Fruit fly (Drosophila melanogaster) whole organism, embryonic: ENCODE data around the gene CG9150.

ENCODE experiments used
- Awh ChIP-seq: fragments of 200-800 bp; sonication (Bioruptor generic); IDR thresholded peaks from 2 replicates; pipeline ENCODE4, ENCODE4 v1.3.6; 2022; ENCODE audit warnings: missing biosample characterization, missing genetic modification characterization
- BEAF-32 ChIP-seq: fragments of 200-800 bp; sonication (Bioruptor generic); optimal IDR thresholded peaks from 3 replicates; lab custom pipeline; 2017; ENCODE audit warnings: missing biosample characterization, missing genetic modification characterization, mild to moderate bottlenecking, moderate library complexity, missing genetic modification reagents
- BtbVII ChIP-seq: fragments of 200-800 bp; sonication (Bioruptor generic); optimal IDR thresholded peaks from 3 replicates; lab custom pipeline; 2017; ENCODE audit warnings: missing biosample characterization, mild to moderate bottlenecking, missing genetic modification characterization
- C15 ChIP-seq: fragments of 200-800 bp; sonication (Bioruptor generic); IDR thresholded peaks from 3 replicates; pipeline ENCODE4 v1.3.6; 2022; ENCODE audit warnings: missing biosample characterization, missing genetic modification characterization
- CG11456 ChIP-seq: fragments of 200-800 bp; sonication (Bioruptor generic); IDR thresholded peaks from 3 replicates; pipeline ENCODE4 v1.3.6; 2022; ENCODE audit warnings: missing biosample characterization, missing genetic modification characterization
- CG12104 ChIP-seq: fragments of 200-800 bp; sonication (Bioruptor generic); optimal IDR thresholded peaks from 3 replicates; lab custom pipeline; 2016; ENCODE audit warnings: missing biosample characterization, missing genetic modification characterization
- CG12744 ChIP-seq: fragments of 200-800 bp; sonication (Bioruptor generic); optimal IDR thresholded peaks from 2 replicates; lab custom pipeline; 2016; ENCODE audit warnings: missing biosample characterization, missing genetic modification characterization
- CG13123 ChIP-seq: fragments of 200-800 bp; sonication (Bioruptor generic); optimal IDR thresholded peaks from 2 replicates; lab custom pipeline; 2016; ENCODE audit warnings: missing biosample characterization, missing genetic modification characterization
- CG15514 ChIP-seq: fragments of 200-800 bp; sonication (Bioruptor generic); optimal IDR thresholded peaks from 3 replicates; lab custom pipeline; 2017; ENCODE audit warnings: missing biosample characterization, missing genetic modification characterization, mild to moderate bottlenecking, moderate library complexity, missing genetic modification reagents
- CG17385 ChIP-seq: fragments of 200-800 bp; sonication (Bioruptor generic); optimal IDR thresholded peaks from 3 replicates; lab custom pipeline; 2018; ENCODE audit warnings: missing biosample characterization, mild to moderate bottlenecking, missing genetic modification characterization
- CG2712 ChIP-seq: fragments of 200-800 bp; optimal IDR thresholded peaks from 3 replicates; lab custom pipeline; 2019; ENCODE audit warnings: missing biosample characterization, mild to moderate bottlenecking, missing genetic modification characterization, moderate library complexity
- CG31365 ChIP-seq: fragments of 200-800 bp; sonication (Bioruptor generic); optimal IDR thresholded peaks from 2 replicates; lab custom pipeline; 2018; ENCODE audit warnings: missing biosample characterization, mild to moderate bottlenecking, missing genetic modification characterization
- CG34224 ChIP-seq: fragments of 200-800 bp; sonication (Bioruptor generic); IDR thresholded peaks from 3 replicates; pipeline ENCODE4 v1.3.6; 2022; ENCODE audit warnings: missing biosample characterization, missing genetic modification characterization; ENCODE audit not compliant: partially characterized antibody
- CG34422 ChIP-seq: fragments of 200-800 bp; sonication (Bioruptor generic); IDR thresholded peaks from 3 replicates; pipeline ENCODE4 v1.3.6; 2022; ENCODE audit warnings: missing biosample characterization, missing genetic modification characterization
- CG3847 ChIP-seq: fragments of 200-800 bp; sonication (Bioruptor generic); IDR thresholded peaks from 2 replicates; pipeline ENCODE4 v1.3.6; 2022; ENCODE audit warnings: missing biosample characterization, missing genetic modification characterization
- CG42726 ChIP-seq: fragments of 200-800 bp; sonication (Bioruptor generic); IDR thresholded peaks from 2 replicates; pipeline ENCODE4 v1.3.6; 2022; ENCODE audit warnings: missing biosample characterization, missing genetic modification characterization; ENCODE audit not compliant: partially characterized antibody
- CG43689 ChIP-seq: fragments of 200-800 bp; sonication (Bioruptor generic); IDR thresholded peaks from 2 replicates; pipeline ENCODE4 v1.3.6; 2022; ENCODE audit warnings: missing biosample characterization, missing genetic modification characterization
- CG5180 ChIP-seq: fragments of 200-800 bp; sonication (Bioruptor generic); optimal IDR thresholded peaks from 3 replicates; lab custom pipeline; 2017; ENCODE audit warnings: missing biosample characterization, missing genetic modification characterization, mild to moderate bottlenecking, moderate library complexity, missing genetic modification reagents
- CG6254 ChIP-seq: fragments of 200-800 bp; sonication (Bioruptor generic); optimal IDR thresholded peaks from 3 replicates; lab custom pipeline; 2017; ENCODE audit warnings: mild to moderate bottlenecking, missing biosample characterization, missing genetic modification reagents, missing genetic modification characterization
- CG6791 ChIP-seq: fragments of 200-800 bp; sonication (Bioruptor generic); IDR thresholded peaks from 3 replicates; pipeline ENCODE4 v1.3.6; 2022; ENCODE audit warnings: missing biosample characterization, missing genetic modification characterization; ENCODE audit not compliant: partially characterized antibody
- CG9437 ChIP-seq: fragments of 200-800 bp; sonication (Bioruptor generic); optimal IDR thresholded peaks from 2 replicates; lab custom pipeline; 2018; ENCODE audit warnings: missing biosample characterization, mild to moderate bottlenecking, missing genetic modification characterization
- CG9797 ChIP-seq: fragments of 200-800 bp; sonication (Bioruptor generic); optimal IDR thresholded peaks from 3 replicates; lab custom pipeline; 2018; ENCODE audit warnings: missing biosample characterization, mild to moderate bottlenecking, missing genetic modification characterization
- CG9817 ChIP-seq: fragments of 200-800 bp; sonication (Bioruptor generic); optimal IDR thresholded peaks from 2 replicates; lab custom pipeline; 2018; ENCODE audit warnings: missing biosample characterization, mild to moderate bottlenecking, missing genetic modification characterization, moderate library complexity
- Dp ChIP-seq: fragments of 200-800 bp; sonication (Bioruptor generic); optimal IDR thresholded peaks from 2 replicates; lab custom pipeline; 2018; ENCODE audit warnings: missing biosample characterization, mild to moderate bottlenecking, missing genetic modification characterization, moderate library complexity
- H2.0 ChIP-seq: fragments of 200-800 bp; sonication (Bioruptor generic); IDR thresholded peaks from 2 replicates; pipeline ENCODE4 v1.3.6; 2022; ENCODE audit warnings: missing biosample characterization, missing genetic modification characterization
- HHEX ChIP-seq: fragments of 200-800 bp; sonication (Bioruptor generic); optimal IDR thresholded peaks from 3 replicates; lab custom pipeline; 2017; ENCODE audit warnings: missing biosample characterization, mild to moderate bottlenecking, missing genetic modification characterization, missing genetic modification reagents
- NFAT ChIP-seq: fragments of 200-800 bp; sonication (Bioruptor generic); IDR thresholded peaks from 2 replicates; pipeline ENCODE4 v1.3.6; 2022; ENCODE audit warnings: missing biosample characterization, missing genetic modification characterization
- Poxn ChIP-seq: fragments of 200-800 bp; sonication (Bioruptor generic); IDR thresholded peaks from 2 replicates; pipeline ENCODE4 v1.3.6; 2022; ENCODE audit warnings: missing biosample characterization, missing genetic modification characterization
- Usf ChIP-seq: fragments of 200-800 bp; sonication (Bioruptor generic); optimal IDR thresholded peaks from 2 replicates; lab custom pipeline; 2017; ENCODE audit warnings: missing genotype, missing biosample characterization, missing genetic modification characterization
- Xrp1 ChIP-seq: fragments of 200-800 bp; sonication (Bioruptor generic); IDR thresholded peaks from 2 replicates; pipeline ENCODE4 v1.3.6; 2022; ENCODE audit warnings: missing biosample characterization, missing genetic modification characterization
- ap ChIP-seq: fragments of 200-800 bp; sonication (Bioruptor generic); IDR thresholded peaks from 2 replicates; pipeline ENCODE4 v1.3.6; 2022; ENCODE audit warnings: missing biosample characterization, missing genetic modification characterization
- ara ChIP-seq: fragments of 200-800 bp; sonication (Bioruptor generic); IDR thresholded peaks from 2 replicates; pipeline ENCODE4 v1.3.6; 2022; ENCODE audit warnings: missing biosample characterization, missing genetic modification characterization
- bigmax ChIP-seq: fragments of 200-800 bp; sonication (Bioruptor generic); optimal IDR thresholded peaks from 2 replicates; lab custom pipeline; 2018; ENCODE audit warnings: missing biosample characterization, mild to moderate bottlenecking, missing genetic modification characterization
- dm ChIP-seq: fragments of 200-800 bp; sonication (Bioruptor generic); optimal IDR thresholded peaks from 3 replicates; lab custom pipeline; 2016; ENCODE audit warnings: missing biosample characterization, missing genetic modification characterization
- fru ChIP-seq: fragments of >200 bp; optimal IDR thresholded peaks from 2 replicates; lab custom pipeline; 2017
- ftz-f1 ChIP-seq: fragments of 200-800 bp; sonication (Bioruptor generic); optimal IDR thresholded peaks from 2 replicates; lab custom pipeline; 2016; ENCODE audit warnings: missing biosample characterization, missing genetic modification characterization
- gce ChIP-seq: fragments of 200-800 bp; sonication (Bioruptor generic); IDR thresholded peaks from 3 replicates; pipeline ENCODE4 v1.3.6; 2022; ENCODE audit warnings: missing biosample characterization, missing genetic modification characterization
- gem ChIP-seq: fragments of 200-800 bp; sonication (Bioruptor generic); optimal IDR thresholded peaks from 2 replicates; lab custom pipeline; 2019; ENCODE audit warnings: missing biosample characterization, mild to moderate bottlenecking, missing genetic modification characterization, moderate library complexity
- gfzf ChIP-seq: fragments of 200-800 bp; sonication (Bioruptor generic); optimal IDR thresholded peaks from 2 replicates; lab custom pipeline; 2016; ENCODE audit warnings: missing biosample characterization, mild to moderate bottlenecking, missing genetic modification characterization, moderate library complexity
- hth ChIP-seq: fragments of >200 bp; optimal IDR thresholded peaks from 2 replicates; lab custom pipeline; 2017; ENCODE audit warnings: inconsistent platforms
- lola ChIP-seq, 3 experiments: fragments of >200 bp in 2 of 3; fragments of 200-800 bp in 1 of 3; sonication (Bioruptor generic) in 1 of 3; optimal IDR thresholded peaks; 2 replicates each; lab custom pipeline; 2017 to 2019; ENCODE audit warnings: missing biosample characterization in 3 of 3, missing genetic modification characterization in 3 of 3, mild to moderate bottlenecking in 1 of 3, moderate library complexity in 1 of 3
- p53 ChIP-seq: fragments of 200-800 bp; sonication (Bioruptor generic); optimal IDR thresholded peaks from 2 replicates; lab custom pipeline; 2016; ENCODE audit warnings: missing biosample characterization, missing genetic modification characterization
- pb ChIP-seq: fragments of 200-800 bp; sonication (Bioruptor generic); optimal IDR thresholded peaks from 3 replicates; lab custom pipeline; 2016; ENCODE audit warnings: missing biosample characterization, missing genetic modification characterization
- pnt ChIP-seq: fragments of 200-800 bp; sonication (Bioruptor generic); optimal IDR thresholded peaks from 3 replicates; lab custom pipeline; 2016; ENCODE audit warnings: missing biosample characterization, missing genetic modification characterization
- ranshi ChIP-seq: fragments of 200-800 bp; sonication (Bioruptor generic); IDR thresholded peaks from 2 replicates; pipeline ENCODE4 v1.3.6; 2022; ENCODE audit warnings: missing biosample characterization, missing genetic modification characterization
- shn ChIP-seq: fragments of 200-800 bp; sonication (Bioruptor generic); optimal IDR thresholded peaks from 3 replicates; lab custom pipeline; 2016; ENCODE audit warnings: missing biosample characterization, missing genetic modification characterization
- sqz ChIP-seq: fragments of 200-800 bp; sonication (Bioruptor generic); optimal IDR thresholded peaks from 3 replicates; lab custom pipeline; 2018; ENCODE audit warnings: missing biosample characterization, mild to moderate bottlenecking, missing genetic modification characterization
- stwl ChIP-seq: fragments of 200-800 bp; sonication (Bioruptor generic); optimal IDR thresholded peaks from 3 replicates; lab custom pipeline; 2018; ENCODE audit warnings: missing biosample characterization, mild to moderate bottlenecking, missing genetic modification characterization, moderate library complexity
- vnd ChIP-seq: fragments of 200-800 bp; sonication (Bioruptor generic); IDR thresholded peaks from 3 replicates; pipeline ENCODE4 v1.3.6; 2022; ENCODE audit warnings: missing biosample characterization, missing genetic modification characterization; ENCODE audit not compliant: partially characterized antibody
- zfh1 ChIP-seq: fragments of 200-800 bp; sonication (Bioruptor generic); IDR thresholded peaks from 3 replicates; pipeline ENCODE4 v1.3.6; 2022; ENCODE audit warnings: missing biosample characterization, missing genetic modification characterization
- zfh2 ChIP-seq: fragments of 200-800 bp; sonication (Bioruptor generic); optimal IDR thresholded peaks from 2 replicates; lab custom pipeline; 2016; ENCODE audit warnings: missing biosample characterization, missing genetic modification characterization

CG9150 gene

dm6 chr2L:6024345-6024907 lies 44.0 kb downstream of the CG9150 start, which contains the start of gene CG9107:
CG9107 (minus strand) TSS chr2L:6024539.
- no peak for TF ChIP-seq gce (GFP tag; lab: Robert Waterston, UW)
- TF ChIP-seq CG42726: no peak
- no peak for TF ChIP-seq CG43689
- TF ChIP-seq CG11456 (GFP tag; lab: Robert Waterston, UW): no peak
- TF ChIP-seq BtbVII: no peak
- TF ChIP-seq CG9437: peak; percentile 90
- TF ChIP-seq CG34422: 0 out of 3 replicates have a peak, but pooled peaks have one; percentile 38
- TF ChIP-seq CG9817 (tag; lab: Kevin White, UChicago): no peak
- no peak for TF ChIP-seq vnd (GFP tag; lab: Robert Waterston, UW)
- TF ChIP-seq Xrp1 (GFP tag; lab: Robert Waterston, UW): 0 out of 2 replicates have a peak, but pooled peaks have one; percentile 31
- TF ChIP-seq CG6791 (GFP tag; lab: Robert Waterston, UW): no peak
- TF ChIP-seq zfh1 (GFP tag; lab: Robert Waterston, UW): no peak
- TF ChIP-seq sqz: no peak
- no peak for TF ChIP-seq NFAT
- TF ChIP-seq hth (lab: Kevin White, UChicago): no peak
- TF ChIP-seq CG31365 (tag; lab: Kevin White, UChicago): no peak
- TF ChIP-seq Usf: no peak
- no peak for TF ChIP-seq fru (lab: Kevin White, UChicago)
- TF ChIP-seq CG13123: no peak
- TF ChIP-seq lola (GFP tag; optimal IDR thresholded peaks at IDR 0.05; lab: Kevin White, UChicago): no peak
- TF ChIP-seq bigmax (GFP tag; lab: Kevin White, UChicago): no peak
- no peak for TF ChIP-seq pnt (GFP tag; lab: Kevin White, UChicago)
- TF ChIP-seq stwl (tag; lab: Kevin White, UChicago): peak; percentile 81
- no peak for TF ChIP-seq ara (GFP tag; lab: Robert Waterston, UW)
- no peak for TF ChIP-seq Poxn (GFP tag; lab: Robert Waterston, UW)
- TF ChIP-seq CG2712 (tag; lab: Kevin White, UChicago): peak; percentile 6
- no peak for TF ChIP-seq CG12744
- TF ChIP-seq zfh2: no peak
- TF ChIP-seq CG12104 (GFP tag; lab: Kevin White, UChicago): no peak
- peak; percentile 92 for TF ChIP-seq Dp
- no peak for TF ChIP-seq C15 (GFP tag; lab: Robert Waterston, UW)
- no peak for TF ChIP-seq ftz-f1 (GFP tag; lab: Kevin White, UChicago)
- peak; percentile 10 for TF ChIP-seq BEAF-32 (GFP tag; lab: Kevin White, UChicago)
- TF ChIP-seq pb (GFP tag; lab: Kevin White, UChicago): no peak
- TF ChIP-seq ap (GFP tag; lab: Robert Waterston, UW): no peak
- no peak for TF ChIP-seq Awh (GFP tag; lab: Robert Waterston, UW)
- peak; percentile 24; the same call in 1 of the 2 replicates for TF ChIP-seq CG3847 (GFP tag; lab: Robert Waterston, UW)
- TF ChIP-seq H2.0: no peak
- TF ChIP-seq shn (GFP tag; lab: Kevin White, UChicago): no peak
- no peak for TF ChIP-seq gem (tag; lab: Kevin White, UChicago)
- TF ChIP-seq CG17385 (GFP tag; lab: Kevin White, UChicago): no peak
- peak; percentile 39 for TF ChIP-seq CG15514 (GFP tag; lab: Kevin White, UChicago)
- 0 out of 3 replicates have a peak, but pooled peaks have one; percentile 16 for TF ChIP-seq CG34224
- no peak for TF ChIP-seq p53
- peak; percentile 92 for TF ChIP-seq dm (GFP tag; lab: Kevin White, UChicago)
- peak; percentile 89 for TF ChIP-seq CG9797
- TF ChIP-seq HHEX: no peak
- TF ChIP-seq gfzf (GFP tag; lab: Kevin White, UChicago): peak; percentile 86
- no peak for TF ChIP-seq CG5180 (GFP tag; lab: Kevin White, UChicago)
- TF ChIP-seq ranshi: no peak
- TF ChIP-seq CG6254 (GFP tag; lab: Kevin White, UChicago): no peak
